Fruit fly (Drosophila melanogaster) whole organism, embryonic: ENCODE data around the gene Act79B.
A peak's percentile ranks its signal among the peaks of the same experiment; 100 is the strongest.

Experiments used
- Awh ChIP-seq: fragments of 200-800 bp; sonication (Bioruptor generic); IDR thresholded peaks from 2 replicates; pipeline ENCODE4, ENCODE4 v1.3.6; 2022; ENCODE audit warnings: missing biosample characterization, missing genetic modification characterization
- CG12942 ChIP-seq: fragments of 200-800 bp; sonication (Bioruptor generic); optimal IDR thresholded peaks from 3 replicates; lab custom pipeline; 2016; ENCODE audit warnings: missing biosample characterization, missing genetic modification characterization
- CG13624 ChIP-seq: fragments of 200-800 bp; sonication (Bioruptor generic); optimal IDR thresholded peaks from 2 replicates; lab custom pipeline; 2016; ENCODE audit warnings: missing biosample characterization, missing genetic modification characterization
- CG14667 ChIP-seq: fragments of 200-800 bp; sonication (Bioruptor generic); IDR thresholded peaks from 2 replicates; pipeline ENCODE4 v1.3.6; 2022; ENCODE audit warnings: missing biosample characterization, missing genetic modification characterization
- CG14710 ChIP-seq: fragments of 200-800 bp; sonication (Bioruptor generic); optimal IDR thresholded peaks from 3 replicates; lab custom pipeline; 2019; ENCODE audit warnings: missing biosample characterization, mild to moderate bottlenecking, missing genetic modification characterization, moderate library complexity
- CG15011 ChIP-seq: fragments of 200-800 bp; sonication (Bioruptor generic); optimal IDR thresholded peaks from 3 replicates; lab custom pipeline; 2018; ENCODE audit warnings: missing biosample characterization, mild to moderate bottlenecking, missing genetic modification characterization
- CG15514 ChIP-seq: fragments of 200-800 bp; sonication (Bioruptor generic); optimal IDR thresholded peaks from 3 replicates; lab custom pipeline; 2017; ENCODE audit warnings: missing biosample characterization, missing genetic modification characterization, mild to moderate bottlenecking, moderate library complexity, missing genetic modification reagents
- CG17802 ChIP-seq: fragments of 200-800 bp; sonication (Bioruptor generic); optimal IDR thresholded peaks from 2 replicates; lab custom pipeline; 2018; ENCODE audit warnings: missing biosample characterization, mild to moderate bottlenecking, missing genetic modification characterization, moderate library complexity
- CG30020 ChIP-seq: fragments of 200-800 bp; optimal IDR thresholded peaks from 2 replicates; lab custom pipeline; 2019; ENCODE audit warnings: missing biosample characterization, mild to moderate bottlenecking, missing genetic modification characterization, moderate library complexity
- CG31441 ChIP-seq: fragments of 200-800 bp; sonication (Bioruptor generic); IDR thresholded peaks from 2 replicates; pipeline ENCODE4 v1.3.6; 2022; ENCODE audit warnings: missing biosample characterization, missing genetic modification characterization
- CG3281 ChIP-seq: fragments of 200-800 bp; sonication (Bioruptor generic); optimal IDR thresholded peaks from 3 replicates; lab custom pipeline; 2017; ENCODE audit warnings: missing biosample characterization, mild to moderate bottlenecking, missing genetic modification characterization
- CG33213 ChIP-seq: fragments of 200-800 bp; sonication (Bioruptor generic); optimal IDR thresholded peaks from 3 replicates; lab custom pipeline; 2016; ENCODE audit warnings: missing biosample characterization, missing genetic modification characterization
- CG34376 ChIP-seq: fragments of 200-800 bp; sonication (Bioruptor generic); optimal IDR thresholded peaks from 2 replicates; lab custom pipeline; 2018; ENCODE audit warnings: missing biosample characterization, mild to moderate bottlenecking, missing genetic modification characterization
- CG34422 ChIP-seq: fragments of 200-800 bp; sonication (Bioruptor generic); IDR thresholded peaks from 3 replicates; pipeline ENCODE4 v1.3.6; 2022; ENCODE audit warnings: missing biosample characterization, missing genetic modification characterization
- CG3726 ChIP-seq: fragments of 200-800 bp; sonication (Bioruptor generic); IDR thresholded peaks from 3 replicates; pipeline ENCODE4, ENCODE4 v1.3.6; 2022; ENCODE audit warnings: missing biosample characterization, missing genetic modification characterization
- CG4328 ChIP-seq: fragments of 200-800 bp; sonication (Bioruptor generic); optimal IDR thresholded peaks from 3 replicates; lab custom pipeline; 2017; ENCODE audit warnings: missing biosample characterization, missing genetic modification reagents, missing genetic modification characterization
- CG6175 ChIP-seq: fragments of 200-800 bp; sonication (Bioruptor generic); IDR thresholded peaks from 3 replicates; pipeline ENCODE4 v1.3.6; 2022; ENCODE audit warnings: missing biosample characterization, missing genetic modification characterization
- CG6683 ChIP-seq: fragments of 200-800 bp; sonication (Bioruptor generic); optimal IDR thresholded peaks from 2 replicates; lab custom pipeline; 2017; ENCODE audit warnings: missing biosample characterization, mild to moderate bottlenecking, missing genetic modification characterization, missing genetic modification reagents
- CG8924 ChIP-seq: fragments of 200-800 bp; optimal IDR thresholded peaks from 3 replicates; lab custom pipeline; 2019; ENCODE audit warnings: missing biosample characterization, mild to moderate bottlenecking, missing genetic modification characterization, moderate library complexity
- Dfd ChIP-seq, 2 experiments: fragments of >200 bp; optimal IDR thresholded peaks; 2 replicates each; lab custom pipeline; 2017; ENCODE audit warnings: missing biosample characterization in 2 of 2, missing genetic modification characterization in 2 of 2
- E2f2 ChIP-seq: fragments of 200-800 bp; sonication (Bioruptor generic); IDR thresholded peaks from 2 replicates; pipeline ENCODE4 v1.3.6; 2022; ENCODE audit warnings: missing biosample characterization, missing genetic modification characterization
- Ets65A ChIP-seq: fragments of 200-800 bp; sonication (Bioruptor generic); peaks from one replicate; lab custom pipeline; 2016; ENCODE audit warnings: missing biosample characterization, missing genetic modification characterization
- Lim3 ChIP-seq: fragments of 200-800 bp; sonication (Bioruptor generic); IDR thresholded peaks from 2 replicates; pipeline ENCODE4 v1.3.6; 2022; ENCODE audit warnings: missing biosample characterization, missing genetic modification characterization
- Mrtf ChIP-seq: fragments of 200-800 bp; sonication (Bioruptor generic); IDR thresholded peaks from 3 replicates; pipeline ENCODE4 v1.3.6; 2022; ENCODE audit warnings: missing biosample characterization, missing genetic modification characterization
- Pdp1 ChIP-seq, 2 experiments: fragments of 200-800 bp; sonication (Bioruptor generic); optimal IDR thresholded peaks; 3 replicates each; lab custom pipeline; 2016; ENCODE audit warnings: missing biosample characterization in 2 of 2, missing genetic modification characterization in 2 of 2, mild to moderate bottlenecking in 1 of 2, moderate library complexity in 1 of 2
- Rfx ChIP-seq: fragments of 200-800 bp; sonication (Bioruptor generic); IDR thresholded peaks from 2 replicates; pipeline ENCODE4 v1.3.6; 2022; ENCODE audit warnings: missing biosample characterization, missing genetic modification characterization
- Sin3A ChIP-seq: fragments of >200 bp; optimal IDR thresholded peaks from 2 replicates; lab custom pipeline; 2018
- Sry-β ChIP-seq: fragments of 200-800 bp; sonication (Bioruptor generic); optimal IDR thresholded peaks from 2 replicates; lab custom pipeline; 2018; ENCODE audit warnings: missing biosample characterization, mild to moderate bottlenecking, missing genetic modification characterization, moderate library complexity
- Tbp ChIP-seq: fragments of >200 bp; optimal IDR thresholded peaks from 2 replicates; lab custom pipeline; 2018; ENCODE audit warnings: missing biosample characterization, missing genetic modification characterization
- aop ChIP-seq: fragments of 200-800 bp; sonication (Bioruptor generic); IDR thresholded peaks from 2 replicates; pipeline ENCODE4 v1.3.6; 2022; ENCODE audit warnings: missing biosample characterization, missing genetic modification characterization
- bbx ChIP-seq: fragments of 200-800 bp; sonication (Bioruptor generic); IDR thresholded peaks from 2 replicates; pipeline ENCODE4 v1.3.6; 2022; ENCODE audit warnings: missing biosample characterization, missing genetic modification characterization; ENCODE audit not compliant: partially characterized antibody
- bcd ChIP-seq: fragments of 200-800 bp; sonication (Bioruptor generic); optimal IDR thresholded peaks from 2 replicates; lab custom pipeline; 2017; ENCODE audit warnings: missing biosample characterization, mild to moderate bottlenecking, missing genetic modification characterization
- bowl ChIP-seq: fragments of 200-800 bp; sonication (Bioruptor generic); IDR thresholded peaks from 2 replicates; pipeline ENCODE4 v1.3.6; 2022; ENCODE audit warnings: missing biosample characterization, missing genetic modification characterization
- cad ChIP-seq: fragments of >200 bp; optimal IDR thresholded peaks from 2 replicates; lab custom pipeline; 2017; ENCODE audit warnings: missing biosample characterization, missing genetic modification characterization
- cato ChIP-seq: fragments of 200-800 bp; sonication (Bioruptor generic); optimal IDR thresholded peaks from 2 replicates; lab custom pipeline; 2016; ENCODE audit warnings: missing biosample characterization, missing genetic modification characterization, borderline replicate concordance
- caup ChIP-seq: fragments of 200-800 bp; sonication (Bioruptor generic); optimal IDR thresholded peaks from 3 replicates; lab custom pipeline; 2017; ENCODE audit warnings: missing biosample characterization, mild to moderate bottlenecking, missing genetic modification characterization, moderate library complexity; ENCODE audit not compliant: severe bottlenecking
- crol ChIP-seq: fragments of 200-800 bp; sonication (Bioruptor generic); IDR thresholded peaks from 2 replicates; pipeline ENCODE4 v1.3.6; 2022; ENCODE audit warnings: missing biosample characterization, missing genetic modification characterization
- dmrt11E ChIP-seq: fragments of 200-800 bp; sonication (Bioruptor generic); optimal IDR thresholded peaks from 3 replicates; lab custom pipeline; 2018; ENCODE audit warnings: missing biosample characterization, mild to moderate bottlenecking, missing genetic modification characterization, moderate library complexity
- eve ChIP-seq, 2 experiments: fragments of >200 bp; optimal IDR thresholded peaks; 2 replicates each; lab custom pipeline; 2017; ENCODE audit warnings: missing biosample characterization in 2 of 2, missing genetic modification characterization in 2 of 2
- gfzf ChIP-seq: fragments of 200-800 bp; sonication (Bioruptor generic); optimal IDR thresholded peaks from 2 replicates; lab custom pipeline; 2016; ENCODE audit warnings: missing biosample characterization, mild to moderate bottlenecking, missing genetic modification characterization, moderate library complexity
- inv ChIP-seq: fragments of 200-800 bp; sonication (Bioruptor generic); IDR thresholded peaks from 2 replicates; pipeline ENCODE4 v1.3.6; 2022; ENCODE audit warnings: missing biosample characterization, missing genetic modification characterization; ENCODE audit not compliant: partially characterized antibody
- knrl ChIP-seq: fragments of 200-800 bp; sonication (Bioruptor generic); IDR thresholded peaks from 3 replicates; pipeline ENCODE4 v1.3.6; 2022; ENCODE audit warnings: missing biosample characterization, missing genetic modification characterization; ENCODE audit not compliant: partially characterized antibody
- maf-S ChIP-seq: fragments of 200-800 bp; sonication (Bioruptor generic); optimal IDR thresholded peaks from 2 replicates; lab custom pipeline; 2016; ENCODE audit warnings: missing biosample characterization, missing genetic modification characterization
- nau ChIP-seq: fragments of 200-800 bp; sonication (Bioruptor generic); optimal IDR thresholded peaks from 3 replicates; lab custom pipeline; 2017; ENCODE audit warnings: missing biosample characterization, mild to moderate bottlenecking, missing genetic modification characterization, missing genetic modification reagents
- nerfin-1 ChIP-seq: fragments of 200-800 bp; sonication (Bioruptor generic); optimal IDR thresholded peaks from 3 replicates; lab custom pipeline; 2019; ENCODE audit warnings: missing biosample characterization, mild to moderate bottlenecking, missing genetic modification characterization, moderate library complexity
- nom ChIP-seq: fragments of 200-800 bp; sonication (Bioruptor generic); optimal IDR thresholded peaks from 2 replicates; lab custom pipeline; 2017; ENCODE audit warnings: missing biosample characterization, missing genetic modification characterization, mild to moderate bottlenecking, moderate library complexity, missing genetic modification reagents
- pita ChIP-seq: fragments of 200-800 bp; sonication (Bioruptor generic); optimal IDR thresholded peaks from 2 replicates; lab custom pipeline; 2017; ENCODE audit warnings: missing biosample characterization, mild to moderate bottlenecking, missing genetic modification characterization
- trh ChIP-seq: fragments of 200-800 bp; sonication (Bioruptor generic); optimal IDR thresholded peaks from 2 replicates; lab custom pipeline; 2016; ENCODE audit warnings: missing biosample characterization, missing genetic modification characterization
- vfl ChIP-seq: fragments of 200-800 bp; sonication (Bioruptor generic); optimal IDR thresholded peaks from 2 replicates; lab custom pipeline; 2016; ENCODE audit warnings: missing biosample characterization, missing genetic modification characterization
- wek ChIP-seq: fragments of 200-800 bp; sonication (Bioruptor generic); optimal IDR thresholded peaks from 3 replicates; lab custom pipeline; 2018; ENCODE audit warnings: missing biosample characterization, mild to moderate bottlenecking, missing genetic modification characterization, moderate library complexity
- zen2 ChIP-seq: fragments of 200-800 bp; sonication (Bioruptor generic); IDR thresholded peaks from 3 replicates; pipeline ENCODE4 v1.3.6; 2022; ENCODE audit warnings: missing biosample characterization, missing genetic modification characterization; ENCODE audit not compliant: partially characterized antibody

The Act79B gene

DNA sequence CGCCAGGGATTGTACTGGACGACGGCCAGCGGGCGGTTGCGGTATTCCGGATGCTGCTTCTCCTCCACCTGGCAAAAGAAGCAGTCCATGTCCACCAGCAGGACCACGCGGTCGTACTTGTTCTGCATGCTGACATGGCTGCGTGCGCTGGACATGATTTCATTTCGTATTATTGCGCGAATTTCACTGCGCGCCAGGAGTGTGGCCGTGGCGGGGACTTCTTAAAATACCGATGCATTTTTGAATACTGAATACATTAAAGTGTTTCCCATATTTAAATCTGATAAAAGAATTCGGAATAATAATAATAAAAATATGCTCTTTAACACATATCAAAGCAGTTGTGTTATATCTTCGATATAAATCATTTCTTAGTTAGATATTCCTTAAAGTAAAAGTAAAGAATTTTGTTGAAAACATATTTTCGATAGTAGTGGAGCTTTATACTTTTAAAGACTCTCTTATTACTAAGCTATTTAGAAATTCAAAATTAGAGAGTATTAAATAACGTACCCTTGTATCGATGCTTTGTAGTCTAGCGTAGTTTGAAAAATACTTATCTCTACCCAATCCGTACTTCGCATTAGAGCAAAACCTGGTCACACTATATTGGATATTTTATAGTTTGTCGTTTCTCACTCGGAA, 43.3 kb upstream of the Act79B start, which contains the start of the genes PolH and CG14562 (continued):
- TF ChIP-seq CG12942 (GFP tag; lab: Kevin White, UChicago) (no peak), inv (GFP tag; lab: Robert Waterston, UW) (no peak), trh (GFP tag; lab: Kevin White, UChicago) (no peak), CG14710 (tag; lab: Kevin White, UChicago) (peak; percentile 74), nau (GFP tag; lab: Kevin White, UChicago) (no peak), knrl (GFP tag; lab: Robert Waterston, UW) (no peak), aop (GFP tag; lab: Robert Waterston, UW) (no peak), eve (GFP tag; optimal IDR thresholded peaks at IDR 0.05; lab: Kevin White, UChicago) (no peak), pita (no peak), CG34422 (no peak), CG17802 (tag; lab: Kevin White, UChicago) (no peak), wek (GFP tag; lab: Kevin White, UChicago) (no peak), Lim3 (no peak), Sry-β (GFP tag; lab: Kevin White, UChicago) (no peak), Rfx (GFP tag; lab: Robert Waterston, UW) (no peak), cato (GFP tag; lab: Kevin White, UChicago) (no peak), maf-S (GFP tag; lab: Kevin White, UChicago) (no peak), Awh (no peak), CG8924 (no peak), Tbp (GFP tag; lab: Kevin White, UChicago) (no peak), vfl (GFP tag; lab: Kevin White, UChicago) (no peak), CG4328 (GFP tag; lab: Kevin White, UChicago) (no peak), CG6175 (GFP tag; lab: Robert Waterston, UW) (no peak), bowl (GFP tag; lab: Robert Waterston, UW) (no peak), bcd (GFP tag; lab: Kevin White, UChicago) (no peak), CG6683 (GFP tag; lab: Kevin White, UChicago) (no peak), Sin3A (lab: Kevin White, UChicago) (no peak), CG3281 (GFP tag; lab: Kevin White, UChicago) (no peak), nom (GFP tag; lab: Kevin White, UChicago) (no peak), crol (GFP tag; lab: Robert Waterston, UW) (no peak), CG30020 (tag; lab: Kevin White, UChicago) (peak; percentile 39), Pdp1 (GFP tag; optimal IDR thresholded peaks at IDR 0.05; lab: Kevin White, UChicago) (no peak), gfzf (peak; percentile 75), dmrt11E (no peak), nerfin-1 (no peak), CG15514 (GFP tag; lab: Kevin White, UChicago) (peak; percentile 3), CG33213 (GFP tag; lab: Kevin White, UChicago) (no peak), caup (no peak), CG15011 (GFP tag; lab: Kevin White, UChicago) (no peak), Mrtf (GFP tag; lab: Robert Waterston, UW) (no peak), zen2 (GFP tag; lab: Robert Waterston, UW) (no peak), Dfd (GFP tag; optimal IDR thresholded peaks at IDR 0.05; lab: Kevin White, UChicago) (no peak), E2f2 (GFP tag; lab: Robert Waterston, UW) (peak; percentile 75), CG13624 (GFP tag; lab: Kevin White, UChicago) (no peak), CG34376 (GFP tag; lab: Kevin White, UChicago) (no peak), CG3726 (GFP tag; lab: Robert Waterston, UW) (no peak), CG31441 (GFP tag; lab: Robert Waterston, UW) (no peak), bbx (GFP tag; lab: Robert Waterston, UW) (no peak), cad (no peak), CG14667 (no peak), Ets65A (GFP tag; lab: Kevin White, UChicago) (no peak)
